Fruit fly (Drosophila melanogaster): ENCODE measurements around the gene CG34300.

The CG34300 gene

DNA sequence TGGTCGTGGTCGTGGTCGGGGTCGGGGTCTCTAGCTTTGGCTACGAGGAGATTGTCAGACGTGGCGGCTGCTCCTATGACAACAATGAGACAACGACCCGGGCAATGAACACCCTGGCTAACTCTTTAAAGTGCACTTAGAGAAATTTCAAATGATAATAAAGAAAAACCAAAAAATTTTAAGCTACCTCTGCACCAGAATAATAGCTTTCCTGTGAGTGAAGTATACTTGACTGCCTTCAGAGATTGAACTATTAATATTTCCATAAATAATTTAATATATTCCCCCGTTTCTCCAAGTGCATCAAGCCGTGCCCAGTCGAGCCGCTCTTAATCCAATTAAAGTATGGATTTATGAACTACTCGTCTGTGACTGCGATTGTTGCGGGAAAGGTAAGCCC is 42.7 kb downstream of the CG34300 start:
- TF ChIP-seq CG14655 (GFP tag; optimal IDR thresholded peaks at IDR 0.05) (peak; percentile 45), CG9948 (tag; optimal IDR thresholded peaks at IDR 0.05) (peak; percentile 64), Snoo (tag; optimal IDR thresholded peaks at IDR 0.05) (peak; percentile 56), CG17806 (tag; optimal IDR thresholded peaks at IDR 0.05) (peak; percentile 56), Ets98B (GFP tag; IDR thresholded peaks at IDR 0.05) (peak; percentile 14; the same call in 1 of the 2 replicates), CG12605 (GFP tag; IDR thresholded peaks at IDR 0.05) (no peak), rn (GFP tag; IDR thresholded peaks at IDR 0.05) (0 out of 2 replicates have a peak, but pooled peaks have one; percentile 31), Pif1A (GFP tag; optimal IDR thresholded peaks at IDR 0.05) (peak; percentile 74), CG10348 (GFP tag; IDR thresholded peaks at IDR 0.05) (no peak), fd96Ca (GFP tag; IDR thresholded peaks at IDR 0.05) (peak; percentile 55; the same call in 1 of the 3 replicates), D1 (tag; optimal IDR thresholded peaks at IDR 0.05) (no peak), CG34367 (tag; optimal IDR thresholded peaks at IDR 0.05) (peak; percentile 52), CG8159 (tag; optimal IDR thresholded peaks at IDR 0.05) (peak; percentile 58), Pif1B (GFP tag; optimal IDR thresholded peaks at IDR 0.05) (peak; percentile 70), CG8301 (tag; optimal IDR thresholded peaks at IDR 0.05) (peak; percentile 31), CG15710 (tag; optimal IDR thresholded peaks at IDR 0.05) (peak; percentile 67), gl (tag; optimal IDR thresholded peaks at IDR 0.05) (no peak), CG32121 (GFP tag; IDR thresholded peaks at IDR 0.05) (peak; percentile 34; the same call in 1 of the 2 replicates), EcR (GFP tag; optimal IDR thresholded peaks at IDR 0.05) (no peak), CG4496 (GFP tag; IDR thresholded peaks at IDR 0.05) (peak; percentile 66; the same call in 2 of the 3 replicates), CG13204 (GFP tag; optimal IDR thresholded peaks at IDR 0.05) (peak; percentile 8)

DNA sequence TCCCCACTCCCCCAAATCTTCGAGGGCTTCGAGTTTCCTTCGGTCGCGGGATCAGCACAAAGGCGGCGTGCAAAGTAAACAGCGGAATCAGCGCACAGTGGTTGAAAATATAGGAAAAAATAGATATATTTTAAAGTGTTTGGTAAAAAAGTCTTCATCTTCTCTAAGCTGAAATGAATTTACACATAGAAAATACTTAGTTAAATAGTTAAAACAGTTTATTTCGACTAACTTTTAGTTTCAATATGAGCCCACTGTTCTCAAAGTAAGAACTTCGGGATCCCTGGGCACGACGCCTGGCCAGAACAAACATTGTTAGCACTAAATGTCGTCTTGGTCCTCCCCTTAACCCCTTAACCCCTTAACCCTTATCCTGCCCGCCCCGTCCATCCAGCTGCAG is 44.6 kb downstream of the CG34300 start:
- TF ChIP-seq Snoo (tag; optimal IDR thresholded peaks at IDR 0.05) (peak; percentile 91), CG8159 (tag; optimal IDR thresholded peaks at IDR 0.05) (peak; percentile 98), CG14655 (GFP tag; optimal IDR thresholded peaks at IDR 0.05) (peak; percentile 91), EcR (GFP tag; optimal IDR thresholded peaks at IDR 0.05) (peak; percentile 73), rn (GFP tag; IDR thresholded peaks at IDR 0.05) (0 out of 2 replicates have a peak, but pooled peaks have one; percentile 24), Pif1B (GFP tag; optimal IDR thresholded peaks at IDR 0.05) (peak; percentile 93), CG10348 (GFP tag; IDR thresholded peaks at IDR 0.05) (no peak), CG13204 (GFP tag; optimal IDR thresholded peaks at IDR 0.05) (peak; percentile 96), CG8301 (tag; optimal IDR thresholded peaks at IDR 0.05) (peak; percentile 81), Pif1A (GFP tag; optimal IDR thresholded peaks at IDR 0.05) (peak; percentile 88), CG32121 (GFP tag; IDR thresholded peaks at IDR 0.05) (no peak), CG34367 (tag; optimal IDR thresholded peaks at IDR 0.05) (peak; percentile 97), CG15710 (tag; optimal IDR thresholded peaks at IDR 0.05) (peak; percentile 98), gl (tag; optimal IDR thresholded peaks at IDR 0.05) (peak; percentile 96), CG12605 (GFP tag; IDR thresholded peaks at IDR 0.05) (peak; percentile 90), D1 (tag; optimal IDR thresholded peaks at IDR 0.05) (peak; percentile 96), CG4496 (GFP tag; IDR thresholded peaks at IDR 0.05) (peak; percentile 85), Ets98B (GFP tag; IDR thresholded peaks at IDR 0.05) (peak; percentile 40; the same call in 1 of the 2 replicates), CG17806 (tag; optimal IDR thresholded peaks at IDR 0.05) (peak; percentile 98), fd96Ca (GFP tag; IDR thresholded peaks at IDR 0.05) (peak; percentile 86), CG9948 (tag; optimal IDR thresholded peaks at IDR 0.05) (peak; percentile 98)

DNA sequence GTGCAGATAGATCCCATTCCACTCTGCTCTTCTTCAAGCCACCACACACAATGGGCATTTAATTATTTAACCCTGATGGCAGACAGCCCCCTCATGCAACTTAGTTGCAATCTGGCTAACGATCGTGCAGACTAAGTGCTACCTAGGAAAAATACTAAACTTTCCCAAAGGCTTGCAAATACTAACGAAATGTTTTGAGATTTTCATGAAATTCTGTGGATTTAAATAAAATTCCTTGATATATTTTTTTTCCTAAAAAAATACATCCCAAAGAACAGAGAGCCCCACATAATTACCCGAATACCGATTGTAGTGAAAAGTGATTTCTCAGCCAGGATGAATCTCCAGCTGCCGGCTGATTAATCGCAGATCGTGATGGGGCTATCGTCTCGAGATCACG is 46.9 kb downstream of the CG34300 start:
- TF ChIP-seq Pif1A (GFP tag; optimal IDR thresholded peaks at IDR 0.05), result peak; percentile 34
- peak; percentile 75 for TF ChIP-seq D1 (tag; optimal IDR thresholded peaks at IDR 0.05)
- peak; percentile 79 for TF ChIP-seq CG15710 (tag; optimal IDR thresholded peaks at IDR 0.05)
- TF ChIP-seq Snoo (tag; optimal IDR thresholded peaks at IDR 0.05), result no peak
- no peak for TF ChIP-seq EcR (GFP tag; optimal IDR thresholded peaks at IDR 0.05)
- TF ChIP-seq CG8159 (tag; optimal IDR thresholded peaks at IDR 0.05), result peak; percentile 87
- TF ChIP-seq CG9948 (tag; optimal IDR thresholded peaks at IDR 0.05), result peak; percentile 82
- peak; percentile 22 for TF ChIP-seq Pif1B (GFP tag; optimal IDR thresholded peaks at IDR 0.05)
- peak; percentile 75 for TF ChIP-seq gl (tag; optimal IDR thresholded peaks at IDR 0.05)
- peak; percentile 88 for TF ChIP-seq CG17806 (tag; optimal IDR thresholded peaks at IDR 0.05)
- no peak for TF ChIP-seq CG12605 (GFP tag; IDR thresholded peaks at IDR 0.05)
- TF ChIP-seq CG34367 (tag; optimal IDR thresholded peaks at IDR 0.05), result peak; percentile 80
- no peak for TF ChIP-seq CG10348 (GFP tag; IDR thresholded peaks at IDR 0.05)
- TF ChIP-seq Ets98B (GFP tag; IDR thresholded peaks at IDR 0.05), result no peak
- peak; percentile 59; the same call in 2 of the 3 replicates for TF ChIP-seq CG4496 (GFP tag; IDR thresholded peaks at IDR 0.05)
- TF ChIP-seq CG13204 (GFP tag; optimal IDR thresholded peaks at IDR 0.05), result peak; percentile 25
- TF ChIP-seq CG14655 (GFP tag; optimal IDR thresholded peaks at IDR 0.05), result no peak

DNA sequence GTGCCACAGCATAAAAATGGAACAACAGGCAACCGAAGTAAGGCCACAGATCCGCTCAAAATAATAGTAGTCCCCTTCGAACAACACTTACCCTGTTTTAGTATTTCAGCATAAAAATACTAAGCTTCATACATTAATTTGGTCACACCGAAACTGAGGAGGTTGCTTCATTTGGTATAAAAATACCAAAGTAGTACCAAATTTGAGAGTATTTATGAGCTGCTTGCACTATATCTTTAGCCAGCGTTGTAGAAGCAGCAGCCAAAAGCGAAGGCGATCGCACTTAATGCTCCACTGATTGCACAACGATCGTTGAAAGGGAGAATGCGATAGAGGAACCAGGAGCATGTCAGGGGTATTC is 47.5 kb downstream of the CG34300 start:
- TF ChIP-seq rn (GFP tag; IDR thresholded peaks at IDR 0.05) (no peak), fd96Ca (GFP tag; IDR thresholded peaks at IDR 0.05) (peak; percentile 82), CG4496 (GFP tag; IDR thresholded peaks at IDR 0.05) (peak; percentile 85), CG12605 (GFP tag; IDR thresholded peaks at IDR 0.05) (peak; percentile 75), D1 (tag; optimal IDR thresholded peaks at IDR 0.05) (peak; percentile 63), CG9948 (tag; optimal IDR thresholded peaks at IDR 0.05) (peak; percentile 96), EcR (GFP tag; optimal IDR thresholded peaks at IDR 0.05) (no peak), Pif1B (GFP tag; optimal IDR thresholded peaks at IDR 0.05) (peak; percentile 96), CG8159 (tag; optimal IDR thresholded peaks at IDR 0.05) (peak; percentile 96), CG13204 (GFP tag; optimal IDR thresholded peaks at IDR 0.05) (peak; percentile 58), Pif1A (GFP tag; optimal IDR thresholded peaks at IDR 0.05) (peak; percentile 95), CG34367 (tag; optimal IDR thresholded peaks at IDR 0.05) (peak; percentile 95), gl (tag; optimal IDR thresholded peaks at IDR 0.05) (peak; percentile 90), CG14655 (GFP tag; optimal IDR thresholded peaks at IDR 0.05) (peak; percentile 85), CG32121 (GFP tag; IDR thresholded peaks at IDR 0.05) (peak; percentile 45; the same call in 1 of the 2 replicates), Snoo (tag; optimal IDR thresholded peaks at IDR 0.05) (peak; percentile 86), CG17806 (tag; optimal IDR thresholded peaks at IDR 0.05) (peak; percentile 95), CG8301 (tag; optimal IDR thresholded peaks at IDR 0.05) (peak; percentile 78), Ets98B (GFP tag; IDR thresholded peaks at IDR 0.05) (no peak), CG15710 (tag; optimal IDR thresholded peaks at IDR 0.05) (peak; percentile 95), CG10348 (GFP tag; IDR thresholded peaks at IDR 0.05) (no peak)
